Fruit fly (Drosophila melanogaster): ENCODE measurements around the gene nAChRalpha1.

The nAChRalpha1 gene

DNA sequence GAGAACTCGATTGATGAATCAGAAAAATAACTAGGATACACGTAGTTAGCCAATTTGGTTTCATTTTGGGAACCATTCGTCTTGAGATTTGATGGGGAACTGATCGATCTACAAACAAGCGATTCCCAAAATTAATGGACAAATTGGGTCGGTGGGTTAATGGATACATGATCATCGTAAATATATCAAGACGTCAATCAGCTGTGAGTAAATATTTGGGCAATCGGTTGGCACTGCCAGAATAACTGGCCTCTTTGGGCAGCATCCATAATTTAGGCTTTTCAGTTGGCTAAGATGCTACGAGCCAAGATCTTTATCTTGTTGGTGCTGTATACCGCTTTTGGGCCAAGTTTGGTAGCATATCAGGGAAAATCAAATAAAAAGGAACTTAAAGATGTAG, 88.9 kb downstream of the nAChRalpha1 start, which contains the start of the genes CG42812 and CG33341:
Gene CG42812, minus strand, starts transcription at position 101 of the 400 bp plus-strand sequence.
Gene CG33341, plus strand, starts transcription at position 295 of the 400 bp plus-strand sequence.
- no peak for TF ChIP-seq noc (tag; optimal IDR thresholded peaks at IDR 0.05)

DNA sequence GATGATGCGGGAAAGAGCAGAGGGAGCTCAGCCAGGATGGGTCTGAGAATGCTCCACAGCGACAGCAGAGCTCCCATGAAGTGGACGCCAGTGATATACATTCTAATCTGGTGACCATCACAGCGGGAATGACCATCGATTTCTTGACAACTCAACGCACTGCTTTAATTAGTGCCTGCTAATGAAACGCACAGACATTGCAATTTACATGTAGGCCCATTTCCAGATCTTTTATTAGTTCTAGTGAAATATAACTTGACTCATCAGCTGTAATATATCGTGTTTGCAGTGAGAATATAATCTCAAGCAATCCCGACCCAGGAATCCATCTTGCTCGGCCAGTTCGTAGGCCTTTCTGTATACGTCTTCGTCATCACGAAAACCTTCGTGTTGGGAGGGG, 89.8 kb downstream of the nAChRalpha1 start, which contains the start of gene CG42811:
Gene CG42811, minus strand, starts transcription at position 101 of the 400 bp plus-strand sequence.
- no peak for TF ChIP-seq noc (tag; optimal IDR thresholded peaks at IDR 0.05)

DNA sequence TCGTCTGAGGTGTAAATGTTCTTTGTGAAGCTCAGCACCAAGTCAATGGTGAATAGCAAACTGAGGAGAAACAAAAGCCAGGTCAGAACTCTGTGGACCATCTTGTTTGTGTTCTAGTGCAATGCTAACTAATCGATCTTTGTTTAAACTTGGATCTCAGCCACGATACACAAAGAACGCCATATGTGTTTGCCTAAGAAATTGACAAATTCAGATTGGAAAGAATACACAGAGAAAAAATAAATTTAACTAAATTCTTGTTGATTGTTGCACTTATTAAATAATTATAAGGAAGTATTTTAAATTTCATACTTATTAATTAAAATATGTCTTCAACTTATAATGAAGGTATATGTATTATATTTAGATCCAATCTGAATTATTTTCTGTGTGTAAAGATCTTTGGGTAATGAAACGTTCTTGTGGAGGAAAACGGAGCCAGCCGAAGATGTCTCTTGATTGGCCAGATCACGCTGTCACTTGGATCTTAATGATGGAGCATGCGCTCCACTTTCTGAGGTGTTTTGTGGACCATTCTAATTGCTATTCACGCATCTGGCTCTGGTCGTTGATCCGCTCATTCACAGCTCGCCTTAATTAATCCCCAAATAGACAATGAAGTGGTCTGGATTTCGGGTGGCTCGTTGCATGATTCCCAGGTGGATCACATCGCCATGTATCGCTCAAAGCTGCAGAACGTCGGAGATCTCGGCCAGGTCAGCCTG, 91.9 kb downstream of the nAChRalpha1 start, which contains the start of the genes CG17784 and CG13613:
Gene CG17784, minus strand, starts transcription at position 101 of the 725 bp plus-strand sequence.
Gene CG13613, plus strand, starts transcription at position 675 of the 725 bp plus-strand sequence.
- TF ChIP-seq noc (tag; optimal IDR thresholded peaks at IDR 0.05), result no peak

DNA sequence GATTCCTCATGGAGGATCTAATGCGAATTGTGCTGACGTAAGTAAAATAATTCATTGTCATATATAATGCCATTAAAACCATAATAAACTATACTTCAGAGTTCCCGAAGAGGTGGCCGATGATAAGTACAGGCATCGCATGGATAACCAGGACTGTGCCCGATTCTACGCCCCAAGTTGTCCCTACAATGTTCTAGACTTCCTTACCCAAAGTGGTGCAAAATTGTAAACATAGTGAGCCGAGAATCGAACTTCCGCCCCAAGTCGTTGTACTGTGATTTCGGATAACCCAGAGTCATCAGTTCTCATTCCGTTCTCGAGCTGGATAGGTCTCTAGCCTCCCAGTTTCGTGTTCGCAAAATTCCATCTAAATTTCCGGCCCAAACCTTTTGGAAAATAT, 94.1 kb downstream of the nAChRalpha1 start, which contains the start of gene CG33340:
Gene CG33340, plus strand, starts transcription at position 301 of the 400 bp plus-strand sequence.
- TF ChIP-seq noc (tag; optimal IDR thresholded peaks at IDR 0.05), result no peak

DNA sequence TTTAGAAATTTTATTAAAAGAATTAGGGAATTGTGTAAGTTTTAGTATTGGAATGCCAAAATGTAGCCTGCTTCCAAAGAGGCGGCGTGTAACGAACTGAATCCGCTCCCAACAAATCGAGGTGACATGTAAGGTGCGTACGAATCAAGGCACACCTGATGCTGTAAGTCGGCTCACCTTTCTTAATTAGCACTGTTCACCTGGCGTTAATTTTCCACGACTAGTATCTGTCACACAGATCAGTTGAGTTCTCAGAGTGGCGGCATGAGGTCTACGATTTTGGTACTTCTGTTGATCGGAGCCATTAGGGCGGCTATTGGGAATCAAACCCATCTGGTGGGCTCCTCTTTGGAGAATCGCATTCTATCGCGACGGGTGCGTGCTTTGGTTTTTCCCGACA, 95.4 kb downstream of the nAChRalpha1 start, which contains the start of the genes CG5762 and CG33339:
Gene CG5762, minus strand, starts transcription at position 101 of the 400 bp plus-strand sequence.
Gene CG33339, plus strand, starts transcription at position 265 of the 400 bp plus-strand sequence.
- TF ChIP-seq noc (tag; optimal IDR thresholded peaks at IDR 0.05), result no peak

DNA sequence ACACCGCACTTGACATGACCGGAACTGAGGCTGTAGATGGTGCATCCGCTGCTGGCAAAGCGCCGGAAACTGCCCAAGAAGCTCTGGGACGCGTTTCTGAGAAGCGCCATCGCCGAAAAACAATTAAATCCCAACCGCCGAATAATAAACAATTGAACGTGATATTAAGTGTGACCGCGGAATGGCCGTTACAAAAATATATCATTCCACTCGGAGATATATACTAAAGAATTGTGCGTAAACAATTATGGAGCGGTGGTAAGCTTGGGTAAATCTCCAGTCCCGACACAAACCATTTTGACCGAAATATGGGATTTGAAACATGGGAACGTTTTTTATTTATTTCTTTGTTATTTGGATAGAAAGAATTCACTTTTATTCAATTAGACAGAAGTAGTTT, 97.0 kb downstream of the nAChRalpha1 start, which contains the start of gene CG18528:
Gene CG18528, minus strand, starts transcription at position 188 of the 400 bp plus-strand sequence.
- no peak for TF ChIP-seq noc (tag; optimal IDR thresholded peaks at IDR 0.05)

DNA sequence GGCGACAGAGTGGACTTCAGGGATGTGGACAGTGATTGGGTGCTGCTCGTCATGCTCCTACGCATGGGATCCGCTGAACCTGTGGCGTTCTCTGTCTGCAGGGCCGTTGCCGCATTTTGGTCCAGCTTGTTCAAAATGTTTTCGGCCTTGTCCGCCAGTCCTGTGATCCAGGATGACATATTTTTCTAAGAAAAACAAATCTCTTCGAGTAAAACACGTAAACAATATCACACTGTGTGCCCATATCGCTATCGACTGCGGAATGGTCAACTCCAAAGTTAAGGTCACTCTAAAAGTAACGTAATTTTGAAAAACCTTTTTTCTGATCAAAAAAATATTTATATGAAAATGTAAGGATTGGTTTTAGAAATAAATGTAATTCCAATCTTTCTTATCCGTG, 99.3 kb downstream of the nAChRalpha1 start, which contains the start of gene Golgin84:
Gene Golgin84, minus strand, starts transcription at position 241 of the 400 bp plus-strand sequence.
- TF ChIP-seq noc (tag; optimal IDR thresholded peaks at IDR 0.05), result no peak

DNA sequence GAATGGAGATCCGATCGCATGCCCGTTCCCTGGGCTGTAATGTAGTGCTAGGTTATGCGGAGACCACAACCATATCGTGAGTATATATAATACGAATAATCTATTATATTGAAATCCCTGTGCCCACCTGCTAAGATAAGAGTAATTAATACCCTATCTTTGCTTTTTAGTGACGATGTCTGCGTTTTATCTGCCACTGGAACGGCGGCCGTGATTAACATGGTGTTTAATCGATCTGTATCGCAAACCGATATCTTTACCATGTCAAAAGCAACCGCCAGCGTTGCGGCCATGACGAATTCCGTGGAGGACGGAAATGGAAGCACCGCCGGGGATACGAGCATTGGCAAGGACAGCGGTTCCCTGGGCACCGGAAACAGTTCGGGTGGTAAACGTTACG, 103.5 kb downstream of the nAChRalpha1 start:
- TF ChIP-seq noc (tag; optimal IDR thresholded peaks at IDR 0.05), result no peak

DNA sequence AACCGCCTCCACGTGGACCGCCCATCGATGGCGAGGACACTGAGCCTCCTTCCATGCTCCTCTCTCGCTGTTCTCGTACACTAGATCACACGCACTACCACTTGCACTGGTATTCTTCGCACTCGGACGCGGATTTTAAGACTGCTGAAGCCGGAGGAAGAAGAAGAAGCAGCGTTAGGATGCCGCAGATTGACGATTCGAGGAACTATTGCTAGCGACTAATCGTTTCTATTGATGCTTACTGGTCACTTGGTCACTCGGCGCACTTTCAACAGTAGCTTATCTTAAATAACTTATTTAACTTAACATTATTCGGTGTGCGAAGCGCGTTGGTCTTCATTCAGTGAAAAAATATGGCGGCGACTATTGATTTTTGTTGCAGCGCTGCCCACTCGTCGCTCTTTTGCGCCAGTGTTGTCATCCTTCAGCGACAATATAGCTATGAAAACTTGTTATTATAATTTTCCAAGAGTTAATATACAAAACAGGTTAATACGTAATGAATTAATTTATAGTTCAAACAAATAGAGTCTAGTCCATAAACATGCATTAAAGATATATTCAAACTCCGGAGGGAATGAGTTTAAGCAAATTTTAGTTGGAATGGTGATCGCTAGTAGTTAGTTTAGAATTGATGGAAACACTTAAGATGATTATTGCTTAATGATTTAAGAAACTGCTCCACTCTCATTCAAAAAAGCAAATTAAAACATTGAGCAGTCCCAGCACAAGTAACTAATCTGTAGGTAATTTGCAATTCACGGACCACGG, 108.4 kb downstream of the nAChRalpha1 start, which contains the start of the genes CG5746 and CG6454:
Gene CG5746, minus strand, starts transcription at position 372 of the 771 bp plus-strand sequence.
Gene CG6454, plus strand, starts transcription at position 763 of the 771 bp plus-strand sequence.
- no peak for TF ChIP-seq noc (tag; optimal IDR thresholded peaks at IDR 0.05)
